Worm (Caenorhabditis elegans) whole organism, mixed stage, embryonic: ENCODE measurements around the gene T13H5.8.

ENCODE experiments used
- M03D4.4 ChIP-seq: sonication (generic microtip); optimal IDR thresholded peaks from 2 replicates; lab custom pipeline; 2017; ENCODE audit warnings: mild to moderate bottlenecking, missing genetic modification characterization, missing compliant biosample characterization
- bed-3 ChIP-seq: fragments of 200-800 bp; sonication (Bioruptor generic); optimal IDR thresholded peaks from 3 replicates; lab custom pipeline; 2018; ENCODE audit warnings: mild to moderate bottlenecking, missing genetic modification characterization, moderate library complexity, missing compliant biosample characterization
- blmp-1 ChIP-seq: fragments of 150-350 bp; optimal IDR thresholded peaks from 2 replicates; lab custom pipeline; 2014; ENCODE audit warnings: missing biosample characterization, missing genetic modification characterization
- ceh-39 ChIP-seq: fragments of 150-350 bp; optimal IDR thresholded peaks from 2 replicates; lab custom pipeline; 2014; ENCODE audit warnings: missing biosample characterization, missing genetic modification characterization
- ceh-43 ChIP-seq: fragments of 200-800 bp; sonication (Bioruptor generic); optimal IDR thresholded peaks from 2 replicates; lab custom pipeline; 2018; ENCODE audit warnings: mild to moderate bottlenecking, missing genetic modification characterization, moderate library complexity, missing compliant biosample characterization
- ceh-83 ChIP-seq: fragments of 200-800 bp; sonication (Bioruptor generic); optimal IDR thresholded peaks from 2 replicates; lab custom pipeline; 2018; ENCODE audit warnings: mild to moderate bottlenecking, missing genetic modification characterization, missing compliant biosample characterization
- ces-1 ChIP-seq: fragments of 150-350 bp; optimal IDR thresholded peaks from 2 replicates; lab custom pipeline; 2014; ENCODE audit warnings: missing biosample characterization, missing genetic modification reagents, missing genetic modification characterization
- cnd-1 ChIP-seq: fragments of 200-800 bp; sonication (Bioruptor generic); optimal IDR thresholded peaks from 2 replicates; lab custom pipeline; 2018; ENCODE audit warnings: mild to moderate bottlenecking, missing genetic modification characterization, missing compliant biosample characterization
- drap-1 ChIP-seq: fragments of 200-800 bp; sonication (Bioruptor generic); optimal IDR thresholded peaks from 3 replicates; lab custom pipeline; 2018; ENCODE audit warnings: mild to moderate bottlenecking, missing genetic modification characterization, missing compliant biosample characterization
- elt-1 ChIP-seq: sonication (generic microtip); optimal IDR thresholded peaks from 2 replicates; lab custom pipeline; 2017; ENCODE audit warnings: missing genetic modification characterization, mild to moderate bottlenecking, missing compliant biosample characterization, antibody characterized with exemption, moderate library complexity, borderline replicate concordance; ENCODE audit not compliant: insufficient read depth
- elt-3 ChIP-seq: fragments of 150-350 bp; optimal IDR thresholded peaks from 2 replicates; lab custom pipeline; 2014; ENCODE audit warnings: missing biosample characterization, missing genetic modification characterization
- flh-1 ChIP-seq: fragments of 200-800 bp; sonication (Bioruptor generic); optimal IDR thresholded peaks from 2 replicates; lab custom pipeline; 2018; ENCODE audit warnings: mild to moderate bottlenecking, missing genetic modification characterization, moderate library complexity, missing compliant biosample characterization
- ham-2 ChIP-seq: fragments of 200-800 bp; sonication (Bioruptor generic); optimal IDR thresholded peaks from 2 replicates; lab custom pipeline; 2018; ENCODE audit warnings: mild to moderate bottlenecking, missing genetic modification characterization, missing compliant biosample characterization
- hlh-1 ChIP-seq: fragments of 150-350 bp; optimal IDR thresholded peaks from 2 replicates; lab custom pipeline; 2014; ENCODE audit warnings: missing biosample characterization, missing genetic modification reagents, missing genetic modification characterization
- lin-13 ChIP-seq: fragments of 150-350 bp; optimal IDR thresholded peaks from 2 replicates; lab custom pipeline; 2014; ENCODE audit warnings: missing biosample characterization, missing genetic modification characterization
- lin-32 ChIP-seq: fragments of 200-800 bp; sonication (Bioruptor generic); optimal IDR thresholded peaks from 2 replicates; lab custom pipeline; 2018; ENCODE audit warnings: mild to moderate bottlenecking, missing genetic modification characterization, missing compliant biosample characterization
- lsy-2 ChIP-seq: fragments of 150-350 bp; optimal IDR thresholded peaks from 2 replicates; lab custom pipeline; 2014; ENCODE audit warnings: missing biosample characterization, missing genetic modification characterization
- mab-5 ChIP-seq: fragments of 150-350 bp; optimal IDR thresholded peaks from 2 replicates; lab custom pipeline; 2014; ENCODE audit warnings: missing biosample characterization, missing genetic modification characterization
- mep-1 ChIP-seq: fragments of 150-350 bp; optimal IDR thresholded peaks from 2 replicates; lab custom pipeline; 2017; ENCODE audit warnings: missing biosample characterization, missing genetic modification reagents, missing genetic modification characterization, inconsistent platforms
- mls-2 ChIP-seq: sonication (generic microtip); optimal IDR thresholded peaks from 2 replicates; lab custom pipeline; 2016; ENCODE audit warnings: mild to moderate bottlenecking, missing genetic modification characterization, moderate library complexity, missing compliant biosample characterization
- nhr-12 ChIP-seq: fragments of 150-350 bp; optimal IDR thresholded peaks from 2 replicates; lab custom pipeline; 2014; ENCODE audit warnings: missing biosample characterization, missing genetic modification characterization
- nhr-2 ChIP-seq: fragments of 150-350 bp; optimal IDR thresholded peaks from 2 replicates; lab custom pipeline; 2014; ENCODE audit warnings: missing biosample characterization, missing genetic modification characterization
- nhr-237 ChIP-seq: fragments of 150-350 bp; optimal IDR thresholded peaks from 2 replicates; lab custom pipeline; 2014; ENCODE audit warnings: missing biosample characterization, missing genetic modification characterization
- nhr-28 ChIP-seq: fragments of 150-350 bp; optimal IDR thresholded peaks from 2 replicates; lab custom pipeline; 2014; ENCODE audit warnings: missing biosample characterization, missing genetic modification characterization
- nhr-76 ChIP-seq: sonication (generic microtip); optimal IDR thresholded peaks from 2 replicates; lab custom pipeline; 2017; ENCODE audit warnings: missing biosample characterization, missing genetic modification characterization
- pha-4 ChIP-seq: fragments of 150-350 bp; optimal IDR thresholded peaks from 2 replicates; lab custom pipeline; 2018; ENCODE audit warnings: missing biosample characterization, missing genetic modification reagents, missing genetic modification characterization
- sem-2 ChIP-seq: fragments of 200-800 bp; sonication (Bioruptor generic); optimal IDR thresholded peaks from 2 replicates; lab custom pipeline; 2018; ENCODE audit warnings: mild to moderate bottlenecking, missing genetic modification characterization, missing compliant biosample characterization
- snpc-4 ChIP-seq: fragments of 150-350 bp; optimal IDR thresholded peaks from 2 replicates; lab custom pipeline; 2014; ENCODE audit warnings: missing biosample characterization, missing genetic modification characterization
- sptf-1 ChIP-seq: sonication (generic microtip); optimal IDR thresholded peaks from 2 replicates; lab custom pipeline; 2017; ENCODE audit warnings: mild to moderate bottlenecking, missing genetic modification characterization, moderate library complexity, missing compliant biosample characterization
- tbx-8 ChIP-seq: fragments of 200-800 bp; sonication (Bioruptor generic); optimal IDR thresholded peaks from 2 replicates; lab custom pipeline; 2018; ENCODE audit warnings: mild to moderate bottlenecking, missing genetic modification characterization, moderate library complexity, missing compliant biosample characterization
- unc-120 ChIP-seq: sonication (generic microtip); optimal IDR thresholded peaks from 2 replicates; lab custom pipeline; 2017; ENCODE audit warnings: missing genetic modification characterization, missing compliant biosample characterization; ENCODE audit not compliant: poor library complexity, severe bottlenecking
- unc-39 ChIP-seq: fragments of 150-350 bp; optimal IDR thresholded peaks from 2 replicates; lab custom pipeline; 2014; ENCODE audit warnings: missing biosample characterization, missing genetic modification characterization
- unc-62 ChIP-seq: fragments of 150-350 bp; optimal IDR thresholded peaks from 2 replicates; lab custom pipeline; 2014; ENCODE audit warnings: missing biosample characterization, missing genetic modification reagents, missing genetic modification characterization
- zip-8 ChIP-seq: fragments of 150-350 bp; optimal IDR thresholded peaks from 2 replicates; lab custom pipeline; 2014; ENCODE audit warnings: missing biosample characterization, missing genetic modification characterization
- ztf-11 ChIP-seq: fragments of 150-350 bp; optimal IDR thresholded peaks from 2 replicates; lab custom pipeline; 2014; ENCODE audit warnings: missing biosample characterization, missing genetic modification characterization

The T13H5.8 gene

DNA sequence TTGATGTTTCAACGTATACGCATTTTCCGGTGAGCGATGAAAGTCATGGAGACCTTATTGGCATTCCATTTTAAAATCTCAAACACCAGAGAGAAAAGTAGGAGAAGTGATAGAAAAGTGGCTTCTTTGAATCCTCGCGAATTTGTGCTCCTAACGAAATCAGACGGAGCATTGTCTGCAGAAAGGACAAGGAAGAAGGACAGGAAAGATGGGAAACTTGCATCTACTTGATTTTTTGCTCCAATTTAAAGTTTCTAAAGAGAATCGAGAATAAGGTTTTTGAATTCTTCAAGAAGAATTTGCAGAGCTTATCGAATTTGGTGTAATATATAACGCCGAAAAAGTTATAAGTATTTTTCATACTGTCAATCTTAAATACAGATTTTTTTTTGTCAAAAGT, 32.8 kb downstream of the T13H5.8 start:
- TF ChIP-seq hlh-1 (tag; lab: Kevin White, UChicago) (no peak), ces-1 (GFP tag; lab: Kevin White, UChicago) (peak; percentile 73), lin-32 (no peak), ceh-39 (tag; lab: Kevin White, UChicago) (no peak), sptf-1 (tag; lab: Kevin White, UChicago) (no peak), lsy-2 (tag; lab: Kevin White, UChicago) (no peak)

DNA sequence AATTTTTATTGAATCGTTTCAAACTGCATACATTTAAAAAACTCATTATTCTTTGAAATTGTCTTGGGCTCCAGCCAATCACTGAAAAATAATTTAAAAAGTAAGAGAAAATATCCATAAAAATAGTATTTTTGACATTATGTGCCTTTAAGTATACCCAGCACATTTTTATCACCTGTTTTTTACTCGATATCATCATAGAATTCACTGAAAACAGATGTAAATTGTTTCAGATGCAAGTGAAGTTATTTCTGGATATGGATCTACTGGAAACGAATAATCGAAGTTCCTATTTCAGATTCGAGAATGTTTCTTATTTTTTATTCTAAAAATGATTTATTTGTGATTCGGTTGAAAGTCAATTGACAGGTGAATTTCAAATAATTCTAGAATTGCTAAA, 36.3 kb downstream of the T13H5.8 start:
- TF ChIP-seq lin-13 (tag; lab: Kevin White, UChicago) (no peak), hlh-1 (tag; lab: Kevin White, UChicago) (no peak), unc-120 (no peak), unc-62 (no peak), sem-2 (no peak), mep-1 (tag; lab: Kevin White, UChicago) (no peak), lsy-2 (tag; lab: Kevin White, UChicago) (no peak), drap-1 (no peak), flh-1 (GFP tag; lab: Kevin White, UChicago) (no peak), ces-1 (GFP tag; lab: Kevin White, UChicago) (no peak), cnd-1 (tag; lab: Kevin White, UChicago) (no peak), M03D4.4 (no peak), mab-5 (tag; lab: Kevin White, UChicago) (no peak), ceh-83 (GFP tag; lab: Kevin White, UChicago) (no peak), ham-2 (GFP tag; lab: Kevin White, UChicago) (no peak), tbx-8 (GFP tag; lab: Kevin White, UChicago) (no peak), ztf-11 (no peak), unc-39 (tag; lab: Kevin White, UChicago) (no peak), elt-3 (tag; lab: Kevin White, UChicago) (no peak)

DNA sequence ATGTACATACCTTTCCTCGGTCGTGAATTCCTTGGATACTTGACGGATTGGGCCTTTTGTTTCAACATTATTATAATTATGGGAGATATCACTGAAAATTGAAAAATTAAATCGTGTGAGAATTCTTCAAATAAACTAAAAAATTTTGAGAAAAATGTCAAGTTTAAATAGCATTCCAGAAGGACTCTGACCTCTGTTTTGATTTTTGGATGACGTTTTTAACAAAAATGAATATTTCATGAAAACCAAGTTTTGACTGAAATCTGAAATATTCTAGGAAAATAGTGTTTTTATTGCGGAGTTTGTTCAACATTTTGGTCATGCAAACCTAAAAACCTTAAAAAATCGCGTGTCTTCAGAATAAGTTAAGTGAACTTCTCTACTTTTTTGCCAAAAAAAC, 37.9 kb downstream of the T13H5.8 start, which contains the start of gene glb-27:
Gene glb-27, minus strand, starts transcription at position 101 of the 400 bp plus-strand sequence.
- TF ChIP-seq pha-4 (tag; lab: Kevin White, UChicago) (no peak), unc-120 (no peak), drap-1 (no peak), M03D4.4 (no peak), flh-1 (GFP tag; lab: Kevin White, UChicago) (no peak), hlh-1 (tag; lab: Kevin White, UChicago) (no peak), nhr-28 (no peak), zip-8 (no peak), nhr-12 (no peak), lin-32 (no peak), tbx-8 (GFP tag; lab: Kevin White, UChicago) (no peak), elt-1 (tag; lab: Kevin White, UChicago) (no peak), snpc-4 (tag; lab: Kevin White, UChicago) (no peak), nhr-237 (tag; lab: Kevin White, UChicago) (no peak), cnd-1 (tag; lab: Kevin White, UChicago) (no peak), lin-13 (tag; lab: Kevin White, UChicago) (no peak), mab-5 (tag; lab: Kevin White, UChicago) (no peak)

DNA sequence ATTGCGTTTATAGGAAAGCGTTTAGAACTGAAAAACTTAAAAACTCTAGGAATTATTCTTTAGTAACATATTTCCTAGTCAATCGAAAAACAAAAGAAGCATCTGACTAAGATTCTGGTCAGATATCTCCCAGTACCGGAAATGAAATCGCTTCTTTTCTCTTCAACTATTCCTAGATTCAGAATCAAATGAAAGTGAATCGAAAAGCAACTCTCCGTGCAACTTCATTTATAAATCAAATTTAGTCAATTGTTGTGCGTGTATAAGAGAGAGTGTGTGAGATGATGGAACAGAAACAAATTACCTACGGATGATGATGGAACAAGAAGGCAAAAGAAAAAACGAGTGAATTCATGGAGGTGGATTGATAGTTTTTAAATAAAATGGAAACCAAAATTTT, 40.9 kb downstream of the T13H5.8 start:
- no peak for TF ChIP-seq nhr-237 (tag; lab: Kevin White, UChicago)
- TF ChIP-seq ces-1 (GFP tag; lab: Kevin White, UChicago), result peak; percentile 96

DNA sequence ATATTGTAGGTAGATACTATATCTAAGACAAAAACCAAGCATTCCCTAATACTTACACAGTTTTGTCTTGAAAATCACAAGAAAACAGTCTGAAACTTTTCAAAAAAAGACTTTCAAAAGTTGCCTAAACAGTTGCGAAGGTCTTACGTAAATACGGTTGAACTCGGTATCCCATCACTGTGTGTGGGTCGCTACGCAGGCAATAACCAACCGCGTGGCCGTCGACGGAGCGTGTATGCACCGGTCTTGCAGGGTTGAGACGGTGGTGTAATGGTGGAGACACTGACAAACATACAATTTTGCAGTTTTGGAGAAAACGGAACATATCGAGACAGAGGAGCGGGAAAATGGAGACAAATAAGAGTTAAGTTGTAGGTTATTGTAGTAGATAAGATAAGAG, 42.9 kb downstream of the T13H5.8 start, which contains the start of gene iff-2:
Gene iff-2, minus strand, starts transcription at position 141 of the 400 bp plus-strand sequence.
- TF ChIP-seq elt-3 (tag; lab: Kevin White, UChicago), result peak; percentile 87
- peak; percentile 95 for TF ChIP-seq unc-120
- TF ChIP-seq blmp-1, result no peak
- peak; percentile 69 for TF ChIP-seq ham-2 (GFP tag; lab: Kevin White, UChicago)
- peak; percentile 81 for TF ChIP-seq mls-2 (tag; lab: Kevin White, UChicago)
- TF ChIP-seq mab-5 (tag; lab: Kevin White, UChicago), result peak; percentile 33
- TF ChIP-seq nhr-28, result peak; percentile 48
- TF ChIP-seq pha-4 (tag; lab: Kevin White, UChicago), result peak; percentile 100
- peak; percentile 82 for TF ChIP-seq nhr-2
- TF ChIP-seq unc-39 (tag; lab: Kevin White, UChicago), result peak; percentile 59
- peak; percentile 6 for TF ChIP-seq elt-1 (tag; lab: Kevin White, UChicago)
- TF ChIP-seq ceh-39 (tag; lab: Kevin White, UChicago), result peak; percentile 99
- TF ChIP-seq ztf-11, result peak; percentile 72
- no peak for TF ChIP-seq flh-1 (GFP tag; lab: Kevin White, UChicago)
- TF ChIP-seq M03D4.4, result peak; percentile 82
- TF ChIP-seq mep-1 (tag; lab: Kevin White, UChicago), result peak; percentile 100
- peak; percentile 34 for TF ChIP-seq nhr-76 (tag; lab: Kevin White, UChicago)
- TF ChIP-seq unc-62, result peak; percentile 85
- TF ChIP-seq tbx-8 (GFP tag; lab: Kevin White, UChicago), result peak; percentile 30
- TF ChIP-seq hlh-1 (tag; lab: Kevin White, UChicago), result peak; percentile 91
- peak; percentile 21 for TF ChIP-seq sem-2
- peak; percentile 46 for TF ChIP-seq bed-3 (GFP tag; lab: Kevin White, UChicago)
- peak; percentile 98 for TF ChIP-seq nhr-237 (tag; lab: Kevin White, UChicago)
- TF ChIP-seq lsy-2 (tag; lab: Kevin White, UChicago), result peak; percentile 93
- TF ChIP-seq drap-1, result peak; percentile 92
- peak; percentile 78 for TF ChIP-seq ceh-83 (GFP tag; lab: Kevin White, UChicago)
- TF ChIP-seq lin-32, result peak; percentile 59
- peak; percentile 99 for TF ChIP-seq lin-13 (tag; lab: Kevin White, UChicago)
- peak; percentile 91 for TF ChIP-seq sptf-1 (tag; lab: Kevin White, UChicago)
- peak; percentile 88 for TF ChIP-seq cnd-1 (tag; lab: Kevin White, UChicago)
- peak; percentile 61 for TF ChIP-seq zip-8
- peak; percentile 64 for TF ChIP-seq ceh-43 (GFP tag; lab: Kevin White, UChicago)
- peak; percentile 72 for TF ChIP-seq ces-1 (GFP tag; lab: Kevin White, UChicago)
- TF ChIP-seq snpc-4 (tag; lab: Kevin White, UChicago), result no peak
- TF ChIP-seq nhr-12, result peak; percentile 73
